Worm (Caenorhabditis elegans): ENCODE data around the gene C02F5.10.

DNA sequence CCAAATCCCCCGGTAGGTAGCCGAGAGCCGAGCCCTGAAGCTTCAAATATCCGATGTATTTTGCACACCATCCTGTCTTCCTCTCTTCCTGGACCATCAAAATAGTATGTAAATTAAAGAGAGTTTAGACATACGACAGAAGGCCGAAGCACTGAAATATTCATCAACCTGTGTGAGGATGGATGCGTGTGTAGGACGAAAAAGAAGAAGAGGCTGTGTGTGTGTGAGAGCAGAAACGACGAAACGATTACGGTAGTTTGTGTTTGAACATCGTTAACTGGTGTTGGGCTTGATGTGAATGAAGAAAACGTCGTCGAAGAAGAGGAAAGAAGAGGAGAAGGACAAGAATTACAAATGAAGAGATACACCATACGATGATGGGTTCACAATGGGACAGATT, 37.7 kb downstream of the C02F5.10 start:
- TF ChIP-seq lin-15B (tag; optimal IDR thresholded peaks at IDR 0.05) (no peak), lin-39 (tag; optimal IDR thresholded peaks at IDR 0.05) (no peak), R02D3.7 (tag; optimal IDR thresholded peaks at IDR 0.05) (no peak), nhr-28 (tag; optimal IDR thresholded peaks at IDR 0.05) (no peak), ztf-11 (tag; optimal IDR thresholded peaks at IDR 0.05) (no peak), fkh-10 (GFP tag; optimal IDR thresholded peaks at IDR 0.05) (no peak), sea-2 (GFP tag; optimal IDR thresholded peaks at IDR 0.05) (no peak), unc-62 (GFP tag; optimal IDR thresholded peaks at IDR 0.05) (no peak), elt-2 (tag; optimal IDR thresholded peaks at IDR 0.05) (no peak)

All from whole organism, L3 larva.